Worm (Caenorhabditis elegans) whole organism, young adult: ENCODE results near the gene T21B4.15.

Experiments
- C17E4.6 ChIP-seq: fragments of 200-800 bp; sonication (Bioruptor generic); IDR thresholded peaks from 2 replicates; pipeline ENCODE4 v1.3.6; 2022; ENCODE audit warnings: missing genetic modification reagents, missing genetic modification characterization, missing compliant biosample characterization
- D2030.7 ChIP-seq: fragments of 200-800 bp; sonication (Bioruptor generic); IDR thresholded peaks from 2 replicates; pipeline ENCODE4 v1.3.6; 2022; ENCODE audit warnings: missing genetic modification reagents, missing genetic modification characterization, missing compliant biosample characterization
- F10E7.11 ChIP-seq: sonication (generic microtip); optimal IDR thresholded peaks from 2 replicates; lab custom pipeline; 2017; ENCODE audit warnings: mild to moderate bottlenecking, missing genetic modification characterization, moderate library complexity, missing compliant biosample characterization
- F52B5.7 ChIP-seq: sonication (generic microtip); optimal IDR thresholded peaks from 2 replicates; lab custom pipeline; 2016; ENCODE audit warnings: mild to moderate bottlenecking, missing genetic modification characterization, missing compliant biosample characterization
- F57A8.1 ChIP-seq: fragments of 200-800 bp; sonication (Bioruptor generic); optimal IDR thresholded peaks from 2 replicates; lab custom pipeline; 2018; ENCODE audit warnings: mild to moderate bottlenecking, missing genetic modification characterization, moderate library complexity, missing compliant biosample characterization
- F57C9.4 ChIP-seq: sonication (generic microtip); optimal IDR thresholded peaks from 2 replicates; lab custom pipeline; 2017; ENCODE audit warnings: mild to moderate bottlenecking, missing genetic modification characterization, missing compliant biosample characterization
- T07F8.4 ChIP-seq: sonication (generic microtip); optimal IDR thresholded peaks from 2 replicates; lab custom pipeline; 2016; ENCODE audit warnings: mild to moderate bottlenecking, missing genetic modification characterization, moderate library complexity, missing compliant biosample characterization
- Y56A3A.18 ChIP-seq: fragments of 200-800 bp; sonication (Bioruptor generic); IDR thresholded peaks from 2 replicates; pipeline ENCODE4 v1.3.6; 2022; ENCODE audit warnings: missing genetic modification reagents, missing genetic modification characterization, missing compliant biosample characterization
- Y67H2A.10 ChIP-seq: fragments of 200-800 bp; sonication (Bioruptor generic); conservative IDR thresholded peaks from 2 replicates; pipeline ENCODE4 v1.3.6; 2022; ENCODE audit warnings: missing genetic modification reagents, missing genetic modification characterization, missing compliant biosample characterization
- Y95B8A.8 ChIP-seq: fragments of 200-800 bp; sonication (Bioruptor generic); IDR thresholded peaks from 2 replicates; pipeline ENCODE4 v1.3.6; 2022; ENCODE audit warnings: missing genetic modification reagents, missing genetic modification characterization, missing compliant biosample characterization
- bed-2 ChIP-seq: fragments of 200-800 bp; sonication (Bioruptor generic); IDR thresholded peaks from 2 replicates; pipeline ENCODE4 v1.3.6; 2022; ENCODE audit warnings: missing genetic modification reagents, missing genetic modification characterization, missing compliant biosample characterization
- cebp-2 ChIP-seq: fragments of 200-800 bp; sonication (Bioruptor generic); IDR thresholded peaks from 2 replicates; pipeline ENCODE4 v1.3.6; 2022; ENCODE audit warnings: missing genetic modification characterization, missing compliant biosample characterization
- ceh-27 ChIP-seq: fragments of 200-800 bp; sonication (Bioruptor generic); optimal IDR thresholded peaks from 2 replicates; lab custom pipeline; 2018; ENCODE audit warnings: mild to moderate bottlenecking, missing genetic modification characterization, moderate library complexity, missing compliant biosample characterization
- die-1 ChIP-seq: sonication (generic microtip); optimal IDR thresholded peaks from 2 replicates; lab custom pipeline; 2016; ENCODE audit warnings: missing genotype, mild to moderate bottlenecking, missing genetic modification characterization, missing compliant biosample characterization
- dox-1 ChIP-seq: fragments of 200-800 bp; sonication (Bioruptor generic); IDR thresholded peaks from 2 replicates; pipeline ENCODE4 v1.3.6; 2022; ENCODE audit warnings: missing genetic modification reagents, missing genetic modification characterization, missing compliant biosample characterization
- dpff-1 ChIP-seq: sonication (generic microtip); optimal IDR thresholded peaks from 2 replicates; lab custom pipeline; 2017; ENCODE audit warnings: mild to moderate bottlenecking, missing genetic modification characterization, missing compliant biosample characterization
- ekl-4 ChIP-seq: fragments of 200-800 bp; sonication (Bioruptor generic); IDR thresholded peaks from 2 replicates; pipeline ENCODE4 v1.3.6; 2022; ENCODE audit warnings: missing genetic modification reagents, missing genetic modification characterization, missing compliant biosample characterization
- ets-4 ChIP-seq: fragments of 200-800 bp; sonication (Bioruptor generic); optimal IDR thresholded peaks from 2 replicates; lab custom pipeline; 2018; ENCODE audit warnings: mild to moderate bottlenecking, missing genetic modification characterization, missing compliant biosample characterization
- fkh-3 ChIP-seq: sonication (generic microtip); optimal IDR thresholded peaks from 2 replicates; lab custom pipeline; 2016; ENCODE audit warnings: mild to moderate bottlenecking, missing genetic modification characterization, missing compliant biosample characterization
- hlh-26 ChIP-seq: fragments of 200-800 bp; sonication (Bioruptor generic); conservative IDR thresholded peaks from 2 replicates; pipeline ENCODE4 v1.3.6; 2022; ENCODE audit warnings: missing genetic modification reagents, missing genetic modification characterization, missing compliant biosample characterization
- hrde-1 ChIP-seq: sonication (generic microtip); optimal IDR thresholded peaks from 2 replicates; lab custom pipeline; 2016; ENCODE audit warnings: missing genetic modification characterization, mild to moderate bottlenecking, missing compliant biosample characterization, moderate library complexity, missing genotype, missing genetic modification reagents, borderline replicate concordance
- hsf-1 ChIP-seq: fragments of 200-800 bp; sonication (Bioruptor generic); IDR thresholded peaks from 2 replicates; pipeline ENCODE4 v1.3.6; 2022; ENCODE audit warnings: missing genetic modification reagents, missing genetic modification characterization, missing compliant biosample characterization
- lag-1 ChIP-seq: fragments of 200-800 bp; sonication (Bioruptor generic); IDR thresholded peaks from 2 replicates; pipeline ENCODE4 v1.3.6; 2022; ENCODE audit warnings: missing genetic modification reagents, missing genetic modification characterization, missing compliant biosample characterization
- lin-26 ChIP-seq: fragments of 200-800 bp; sonication (Bioruptor generic); IDR thresholded peaks from 2 replicates; pipeline ENCODE4 v1.3.6; 2022; ENCODE audit warnings: missing genetic modification reagents, missing genetic modification characterization, missing compliant biosample characterization
- lin-35 ChIP-seq, 3 experiments: fragments of 150-350 bp in 2 of 3; sonication (generic microtip) in 1 of 3; optimal IDR thresholded peaks; 2 replicates each; lab custom pipeline; 2014 to 2018; ENCODE audit warnings: missing biosample characterization in 3 of 3, missing genetic modification characterization in 3 of 3, missing genetic modification reagents in 3 of 3
- lin-54 ChIP-seq: fragments of 200-800 bp; sonication (Bioruptor generic); optimal IDR thresholded peaks from 2 replicates; lab custom pipeline; 2018; ENCODE audit warnings: mild to moderate bottlenecking, missing genetic modification characterization, missing compliant biosample characterization
- lir-1 ChIP-seq: fragments of 200-800 bp; sonication (Bioruptor generic); conservative IDR thresholded peaks from 2 replicates; pipeline ENCODE4 v1.3.6; 2022; ENCODE audit warnings: missing genetic modification reagents, missing genetic modification characterization, missing compliant biosample characterization
- madf-6 ChIP-seq: fragments of 200-800 bp; sonication (Bioruptor generic); IDR thresholded peaks from 2 replicates; pipeline ENCODE4 v1.3.6; 2022; ENCODE audit warnings: missing genetic modification reagents, missing genetic modification characterization, missing compliant biosample characterization
- madf-8 ChIP-seq: fragments of 200-800 bp; sonication (Bioruptor generic); conservative IDR thresholded peaks from 2 replicates; pipeline ENCODE4 v1.3.6; 2022; ENCODE audit warnings: missing genetic modification reagents, missing genetic modification characterization, missing compliant biosample characterization
- mxl-1 ChIP-seq: sonication (generic microtip); optimal IDR thresholded peaks from 2 replicates; lab custom pipeline; 2016; ENCODE audit warnings: missing genetic modification characterization, missing compliant biosample characterization
- nfyb-1 ChIP-seq: fragments of 200-800 bp; sonication (Bioruptor generic); IDR thresholded peaks from 2 replicates; pipeline ENCODE4 v1.3.6; 2022; ENCODE audit warnings: missing genetic modification reagents, missing genetic modification characterization, missing compliant biosample characterization
- nhr-120 ChIP-seq: fragments of 200-800 bp; sonication (Bioruptor generic); IDR thresholded peaks from 2 replicates; pipeline ENCODE4 v1.3.6; 2022; ENCODE audit warnings: missing genetic modification characterization, missing compliant biosample characterization
- nhr-179 ChIP-seq: sonication (generic microtip); optimal IDR thresholded peaks from 2 replicates; lab custom pipeline; 2016; ENCODE audit warnings: mild to moderate bottlenecking, missing genetic modification characterization, missing compliant biosample characterization
- pbrm-1 ChIP-seq: fragments of 200-800 bp; sonication (Bioruptor generic); IDR thresholded peaks from 2 replicates; pipeline ENCODE4 v1.3.6; 2022; ENCODE audit warnings: missing genetic modification reagents, missing genetic modification characterization, missing compliant biosample characterization
- repo-1 ChIP-seq: sonication (generic microtip); optimal IDR thresholded peaks from 2 replicates; lab custom pipeline; 2017; ENCODE audit warnings: mild to moderate bottlenecking, missing genetic modification characterization, missing compliant biosample characterization
- rpc-1 ChIP-seq, 2 experiments: fragments of 150-350 bp in 1 of 2; sonication (generic microtip) in 1 of 2; optimal IDR thresholded peaks; 2 replicates each; lab custom pipeline; 2014 to 2018; ENCODE audit warnings: missing biosample characterization in 1 of 2, missing genetic modification characterization in 1 of 2, missing genetic modification reagents in 1 of 2, missing genotype in 1 of 2
- somi-1 ChIP-seq: fragments of 200-800 bp; sonication (Bioruptor generic); optimal IDR thresholded peaks from 2 replicates; lab custom pipeline; 2018; ENCODE audit warnings: mild to moderate bottlenecking, missing genetic modification characterization, missing compliant biosample characterization
- tbx-9 ChIP-seq: sonication (generic microtip); optimal IDR thresholded peaks from 2 replicates; lab custom pipeline; 2016; ENCODE audit warnings: borderline replicate concordance, missing genetic modification characterization, inconsistent platforms, missing compliant biosample characterization
- unc-62 ChIP-seq: fragments of 150-350 bp; optimal IDR thresholded peaks from 2 replicates; lab custom pipeline; 2014; ENCODE audit warnings: missing biosample characterization, missing genetic modification reagents, missing genetic modification characterization
- ztf-18 ChIP-seq: sonication (generic microtip); optimal IDR thresholded peaks from 2 replicates; lab custom pipeline; 2016; ENCODE audit warnings: missing genotype, mild to moderate bottlenecking, missing genetic modification characterization, missing compliant biosample characterization
- ztf-22 ChIP-seq: fragments of 200-800 bp; sonication (Bioruptor generic); optimal IDR thresholded peaks from 2 replicates; lab custom pipeline; 2018; ENCODE audit warnings: mild to moderate bottlenecking, missing genetic modification characterization, moderate library complexity, missing compliant biosample characterization

T21B4.15 gene

DNA sequence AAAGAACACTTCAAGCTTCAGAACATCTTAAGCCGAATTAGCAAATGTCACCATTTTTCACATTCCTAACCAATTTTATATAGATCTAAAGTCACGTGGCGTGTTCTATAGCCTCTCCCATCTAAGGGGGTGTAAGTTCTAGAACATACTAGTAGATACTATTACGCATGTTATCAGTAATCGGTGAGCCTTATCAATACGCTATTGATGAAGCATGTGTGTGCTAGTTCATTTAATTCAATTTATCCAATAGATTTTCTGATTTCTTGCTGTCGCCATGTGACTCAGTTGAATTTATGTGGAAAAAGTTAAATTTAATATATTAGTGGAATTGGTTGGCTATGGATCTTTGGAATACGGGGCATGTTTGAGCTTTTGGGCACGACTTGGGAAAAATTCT, 16.5 kb downstream of the T21B4.15 start:
- TF ChIP-seq ceh-27 (GFP tag; lab: Kevin White, UChicago) (no peak), dox-1 (GFP tag; lab: Robert Waterston, UW) (no peak), lin-54 (GFP tag; lab: Kevin White, UChicago) (no peak), F57A8.1 (no peak), lin-26 (GFP tag; lab: Robert Waterston, UW) (no peak), ztf-22 (GFP tag; lab: Kevin White, UChicago) (no peak), pbrm-1 (GFP tag; lab: Robert Waterston, UW) (no peak), Y95B8A.8 (GFP tag; lab: Robert Waterston, UW) (no peak), madf-8 (GFP tag; lab: Robert Waterston, UW) (no peak), lag-1 (no peak), ets-4 (GFP tag; lab: Kevin White, UChicago) (no peak), ekl-4 (no peak), Y56A3A.18 (GFP tag; lab: Robert Waterston, UW) (no peak), lin-35 (GFP tag; optimal IDR thresholded peaks at IDR 0.05; lab: Kevin White, UChicago) (no peak), tbx-9 (tag; lab: Kevin White, UChicago) (no peak), unc-62 (GFP tag; lab: Kevin White, UChicago) (no peak), madf-6 (GFP tag; lab: Robert Waterston, UW) (no peak), ztf-18 (tag; lab: Kevin White, UChicago) (no peak), lir-1 (no peak), hsf-1 (GFP tag; lab: Robert Waterston, UW) (no peak)

DNA sequence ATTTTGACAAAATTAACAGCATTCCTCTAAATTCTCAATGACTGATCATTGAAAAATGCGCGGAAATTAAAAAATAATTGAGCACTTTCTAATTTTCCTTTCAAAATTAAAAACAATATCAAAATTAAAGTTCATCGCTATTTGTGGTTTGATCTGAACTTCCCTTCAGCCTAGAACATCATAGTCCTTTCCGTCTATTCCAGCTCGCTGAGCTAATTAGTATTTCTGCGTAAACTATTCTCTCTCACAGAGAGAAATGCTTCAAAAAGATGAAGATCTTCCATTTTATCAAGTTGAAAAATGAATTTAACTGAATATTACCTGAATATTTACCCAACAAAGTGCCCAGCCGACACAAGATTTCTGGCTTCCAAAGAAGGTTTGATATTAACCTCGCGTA, 17.0 kb downstream of the T21B4.15 start, which contains the start of gene srh-68:
TSS of gene srh-68 (plus strand) at position 301 of the 400 bp plus-strand sequence.
- TF ChIP-seq cebp-2 (GFP tag; lab: Robert Waterston, UW) (no peak), Y67H2A.10 (GFP tag; lab: Robert Waterston, UW) (no peak), D2030.7 (GFP tag; lab: Robert Waterston, UW) (no peak), F57C9.4 (tag; lab: Kevin White, UChicago) (no peak), hlh-26 (no peak), hrde-1 (tag; lab: Kevin White, UChicago) (no peak), dpff-1 (tag; lab: Kevin White, UChicago) (no peak), F10E7.11 (tag; lab: Kevin White, UChicago) (no peak), dox-1 (GFP tag; lab: Robert Waterston, UW) (no peak), bed-2 (GFP tag; lab: Robert Waterston, UW) (no peak), madf-6 (GFP tag; lab: Robert Waterston, UW) (no peak), nhr-179 (tag; lab: Kevin White, UChicago) (no peak)

DNA sequence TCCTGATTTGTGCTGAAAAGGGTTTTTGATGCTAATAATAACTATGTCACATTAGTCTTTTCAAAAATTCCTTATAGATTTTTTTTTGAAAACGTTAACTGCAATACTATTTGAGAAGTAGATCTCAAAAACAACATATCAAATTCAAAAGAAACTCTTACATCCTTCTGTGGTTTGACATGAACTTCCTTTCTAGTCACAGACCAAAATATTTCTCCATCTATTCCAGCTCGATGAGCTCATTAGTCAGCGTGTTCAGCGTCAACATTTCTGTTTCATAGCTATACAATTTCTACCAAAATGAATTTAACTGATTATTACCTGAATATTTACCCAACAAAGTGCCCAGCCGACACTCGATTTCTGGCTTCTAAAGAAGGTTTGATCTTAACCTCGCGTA, 18.6 kb downstream of the T21B4.15 start, which contains the start of gene srh-67:
TSS of gene srh-67 (plus strand) at position 301 of the 400 bp plus-strand sequence.
- TF ChIP-seq ztf-18 (tag; lab: Kevin White, UChicago) (no peak), repo-1 (no peak), die-1 (tag; lab: Kevin White, UChicago) (no peak), T07F8.4 (tag; lab: Kevin White, UChicago) (no peak), rpc-1 (optimal IDR thresholded peaks at IDR 0.05; lab: Kevin White, UChicago) (no peak), rpc-1 (tag; optimal IDR thresholded peaks at IDR 0.05; lab: Kevin White, UChicago) (no peak), mxl-1 (tag; lab: Kevin White, UChicago) (no peak), C17E4.6 (GFP tag; lab: Robert Waterston, UW) (no peak), nhr-120 (GFP tag; lab: Robert Waterston, UW) (no peak), hlh-26 (no peak), hrde-1 (tag; lab: Kevin White, UChicago) (no peak), ets-4 (GFP tag; lab: Kevin White, UChicago) (no peak), nfyb-1 (GFP tag; lab: Robert Waterston, UW) (no peak), somi-1 (no peak), F52B5.7 (tag; lab: Kevin White, UChicago) (no peak), fkh-3 (tag; lab: Kevin White, UChicago) (no peak)
- TF ChIP-seq, all 124 proteins: peak for 0
